Fruit fly (Drosophila melanogaster) whole organism, embryonic: ENCODE measurements around the gene GstO3.

ENCODE experiments used
- Bteb2 ChIP-seq: fragments of 200-800 bp; sonication (Bioruptor generic); optimal IDR thresholded peaks from 2 replicates; lab custom pipeline; 2016; ENCODE audit warnings: missing biosample characterization, missing genetic modification characterization
- CG10267 ChIP-seq: fragments of 200-800 bp; sonication (Bioruptor generic); optimal IDR thresholded peaks from 2 replicates; lab custom pipeline; 2018; ENCODE audit warnings: missing biosample characterization, mild to moderate bottlenecking, missing genetic modification characterization, moderate library complexity
- CG10321 ChIP-seq: fragments of 200-800 bp; sonication (Bioruptor generic); IDR thresholded peaks from 2 replicates; pipeline ENCODE4 v1.3.6; 2022; ENCODE audit warnings: missing biosample characterization, missing genetic modification characterization
- CG11398 ChIP-seq: fragments of 200-800 bp; sonication (Bioruptor generic); optimal IDR thresholded peaks from 2 replicates; lab custom pipeline; 2016; ENCODE audit warnings: missing biosample characterization, missing genetic modification characterization
- CG11456 ChIP-seq: fragments of 200-800 bp; sonication (Bioruptor generic); IDR thresholded peaks from 3 replicates; pipeline ENCODE4 v1.3.6; 2022; ENCODE audit warnings: missing biosample characterization, missing genetic modification characterization
- CG11504 ChIP-seq: fragments of 200-800 bp; sonication (Bioruptor generic); optimal IDR thresholded peaks from 3 replicates; lab custom pipeline; 2019; ENCODE audit warnings: missing biosample characterization, mild to moderate bottlenecking, missing genetic modification characterization, moderate library complexity
- CG12391 ChIP-seq: fragments of 200-800 bp; sonication (Bioruptor generic); optimal IDR thresholded peaks from 3 replicates; lab custom pipeline; 2018; ENCODE audit warnings: missing biosample characterization, mild to moderate bottlenecking, missing genetic modification characterization, moderate library complexity
- CG13296 ChIP-seq: fragments of 200-800 bp; sonication (Bioruptor generic); optimal IDR thresholded peaks from 3 replicates; lab custom pipeline; 2018; ENCODE audit warnings: missing biosample characterization, mild to moderate bottlenecking, missing genetic modification characterization
- CG13624 ChIP-seq: fragments of 200-800 bp; sonication (Bioruptor generic); optimal IDR thresholded peaks from 2 replicates; lab custom pipeline; 2016; ENCODE audit warnings: missing biosample characterization, missing genetic modification characterization
- CG13775 ChIP-seq: fragments of 200-800 bp; sonication (Bioruptor generic); optimal IDR thresholded peaks from 3 replicates; lab custom pipeline; 2017; ENCODE audit warnings: missing biosample characterization, mild to moderate bottlenecking, missing genetic modification characterization
- CG15073 ChIP-seq: fragments of 200-800 bp; sonication (Bioruptor generic); optimal IDR thresholded peaks from 2 replicates; lab custom pipeline; 2016; ENCODE audit warnings: missing biosample characterization, missing genetic modification characterization
- CG17829 ChIP-seq: fragments of 200-800 bp; optimal IDR thresholded peaks from 2 replicates; lab custom pipeline; 2019; ENCODE audit warnings: missing biosample characterization, mild to moderate bottlenecking, missing genetic modification characterization, moderate library complexity
- CG2712 ChIP-seq: fragments of 200-800 bp; optimal IDR thresholded peaks from 3 replicates; lab custom pipeline; 2019; ENCODE audit warnings: missing biosample characterization, mild to moderate bottlenecking, missing genetic modification characterization, moderate library complexity
- CG31388 ChIP-seq: fragments of 200-800 bp; sonication (Bioruptor generic); optimal IDR thresholded peaks from 2 replicates; lab custom pipeline; 2016; ENCODE audit warnings: missing biosample characterization, missing genetic modification characterization
- CG34422 ChIP-seq: fragments of 200-800 bp; sonication (Bioruptor generic); IDR thresholded peaks from 3 replicates; pipeline ENCODE4 v1.3.6; 2022; ENCODE audit warnings: missing biosample characterization, missing genetic modification characterization
- CG7357 ChIP-seq: fragments of 200-800 bp; sonication (Bioruptor generic); IDR thresholded peaks from 3 replicates; pipeline ENCODE4 v1.3.6; 2022; ENCODE audit warnings: missing biosample characterization, missing genetic modification characterization
- CG8281 ChIP-seq: fragments of 200-800 bp; sonication (Bioruptor generic); optimal IDR thresholded peaks from 2 replicates; lab custom pipeline; 2018; ENCODE audit warnings: missing biosample characterization, mild to moderate bottlenecking, missing genetic modification characterization, moderate library complexity
- CG8478 ChIP-seq: fragments of >200 bp; optimal IDR thresholded peaks from 2 replicates; lab custom pipeline; 2018
- CG8924 ChIP-seq: fragments of 200-800 bp; optimal IDR thresholded peaks from 3 replicates; lab custom pipeline; 2019; ENCODE audit warnings: missing biosample characterization, mild to moderate bottlenecking, missing genetic modification characterization, moderate library complexity
- CG8944 ChIP-seq: fragments of 200-800 bp; sonication (Bioruptor generic); optimal IDR thresholded peaks from 3 replicates; lab custom pipeline; 2016; ENCODE audit warnings: missing biosample characterization, missing genetic modification characterization
- CG9437 ChIP-seq: fragments of 200-800 bp; sonication (Bioruptor generic); optimal IDR thresholded peaks from 2 replicates; lab custom pipeline; 2018; ENCODE audit warnings: missing biosample characterization, mild to moderate bottlenecking, missing genetic modification characterization
- CkIIα-i1 ChIP-seq: fragments of 200-800 bp; sonication (Bioruptor generic); IDR thresholded peaks from 2 replicates; pipeline ENCODE4 v1.3.6; 2022; ENCODE audit warnings: missing biosample characterization, missing genetic modification characterization
- D19B ChIP-seq: fragments of 200-800 bp; sonication (Bioruptor generic); optimal IDR thresholded peaks from 2 replicates; lab custom pipeline; 2017; ENCODE audit warnings: missing biosample characterization, mild to moderate bottlenecking, missing genetic modification characterization
- Elba2 ChIP-seq: fragments of 200-800 bp; sonication (Bioruptor generic); optimal IDR thresholded peaks from 3 replicates; lab custom pipeline; 2016; ENCODE audit warnings: missing biosample characterization, missing genetic modification characterization
- Fer3 ChIP-seq: fragments of 200-800 bp; sonication (Bioruptor generic); optimal IDR thresholded peaks from 2 replicates; lab custom pipeline; 2018; ENCODE audit warnings: missing biosample characterization, mild to moderate bottlenecking, missing genetic modification characterization, moderate library complexity
- H2.0 ChIP-seq: fragments of 200-800 bp; sonication (Bioruptor generic); IDR thresholded peaks from 2 replicates; pipeline ENCODE4 v1.3.6; 2022; ENCODE audit warnings: missing biosample characterization, missing genetic modification characterization
- Hr51 ChIP-seq, 2 experiments: fragments of 200-800 bp; sonication (Bioruptor generic); optimal IDR thresholded peaks; 2 replicates in 1 of 2; 3 replicates in 1 of 2; lab custom pipeline; 2016 to 2018; ENCODE audit warnings: missing biosample characterization in 2 of 2, missing genetic modification characterization in 2 of 2, mild to moderate bottlenecking in 1 of 2, moderate library complexity in 1 of 2
- Med ChIP-seq: fragments of 200-800 bp; sonication (Bioruptor generic); peaks from one replicate; lab custom pipeline; 2016; ENCODE audit warnings: missing biosample characterization, missing genetic modification characterization, mild to moderate bottlenecking, inconsistent platforms, moderate library complexity
- NK7.1 ChIP-seq: fragments of 200-800 bp; sonication (Bioruptor generic); optimal IDR thresholded peaks from 3 replicates; lab custom pipeline; 2016; ENCODE audit warnings: missing biosample characterization, missing genetic modification characterization
- Poxn ChIP-seq: fragments of 200-800 bp; sonication (Bioruptor generic); IDR thresholded peaks from 2 replicates; pipeline ENCODE4 v1.3.6; 2022; ENCODE audit warnings: missing biosample characterization, missing genetic modification characterization
- Rx ChIP-seq: fragments of 200-800 bp; sonication (Bioruptor generic); IDR thresholded peaks from 2 replicates; pipeline ENCODE4 v1.3.6; 2022; ENCODE audit warnings: missing biosample characterization, missing genetic modification characterization
- Six4 ChIP-seq: fragments of 200-800 bp; sonication (Bioruptor generic); optimal IDR thresholded peaks from 2 replicates; lab custom pipeline; 2016; ENCODE audit warnings: missing biosample characterization, missing genetic modification characterization
- Sox102F ChIP-seq: fragments of 200-800 bp; sonication (Bioruptor generic); optimal IDR thresholded peaks from 2 replicates; lab custom pipeline; 2018; ENCODE audit warnings: missing biosample characterization, mild to moderate bottlenecking, missing genetic modification characterization, moderate library complexity
- Sry-δ ChIP-seq: fragments of 200-800 bp; sonication (Bioruptor generic); optimal IDR thresholded peaks from 2 replicates; lab custom pipeline; 2016; ENCODE audit warnings: missing biosample characterization, missing genetic modification characterization
- ab ChIP-seq: fragments of 200-800 bp; sonication (Bioruptor generic); optimal IDR thresholded peaks from 2 replicates; lab custom pipeline; 2016; ENCODE audit warnings: missing biosample characterization, missing genetic modification characterization
- bowl ChIP-seq: fragments of 200-800 bp; sonication (Bioruptor generic); IDR thresholded peaks from 2 replicates; pipeline ENCODE4 v1.3.6; 2022; ENCODE audit warnings: missing biosample characterization, missing genetic modification characterization
- bsh ChIP-seq, 2 experiments: fragments of 200-800 bp; sonication (Bioruptor generic); optimal IDR thresholded peaks; 2 replicates each; lab custom pipeline; 2017 to 2018; ENCODE audit warnings: mild to moderate bottlenecking in 2 of 2, missing biosample characterization in 2 of 2, missing genetic modification characterization in 2 of 2, moderate library complexity in 1 of 2
- caup ChIP-seq: fragments of 200-800 bp; sonication (Bioruptor generic); optimal IDR thresholded peaks from 3 replicates; lab custom pipeline; 2017; ENCODE audit warnings: missing biosample characterization, mild to moderate bottlenecking, missing genetic modification characterization, moderate library complexity; ENCODE audit not compliant: severe bottlenecking
- eve ChIP-seq, 2 experiments: fragments of >200 bp; optimal IDR thresholded peaks; 2 replicates each; lab custom pipeline; 2017; ENCODE audit warnings: missing biosample characterization in 2 of 2, missing genetic modification characterization in 2 of 2
- inv ChIP-seq: fragments of 200-800 bp; sonication (Bioruptor generic); IDR thresholded peaks from 2 replicates; pipeline ENCODE4 v1.3.6; 2022; ENCODE audit warnings: missing biosample characterization, missing genetic modification characterization; ENCODE audit not compliant: partially characterized antibody
- maf-S ChIP-seq: fragments of 200-800 bp; sonication (Bioruptor generic); optimal IDR thresholded peaks from 2 replicates; lab custom pipeline; 2016; ENCODE audit warnings: missing biosample characterization, missing genetic modification characterization
- nerfin-2 ChIP-seq: fragments of 200-800 bp; sonication (Bioruptor generic); IDR thresholded peaks from 2 replicates; pipeline ENCODE4 v1.3.6; 2022; ENCODE audit warnings: missing biosample characterization, missing genetic modification characterization; ENCODE audit not compliant: partially characterized antibody
- ranshi ChIP-seq: fragments of 200-800 bp; sonication (Bioruptor generic); IDR thresholded peaks from 2 replicates; pipeline ENCODE4 v1.3.6; 2022; ENCODE audit warnings: missing biosample characterization, missing genetic modification characterization
- sna ChIP-seq: fragments of 200-800 bp; sonication (Bioruptor generic); IDR thresholded peaks from 2 replicates; pipeline ENCODE4 v1.3.6; 2022; ENCODE audit warnings: missing biosample characterization, missing genetic modification characterization; ENCODE audit not compliant: partially characterized antibody
- so ChIP-seq: fragments of 200-800 bp; sonication (Bioruptor generic); IDR thresholded peaks from 3 replicates; pipeline ENCODE4 v1.3.6; 2022; ENCODE audit warnings: missing biosample characterization, missing genetic modification characterization
- tna ChIP-seq: fragments of 200-800 bp; sonication (Bioruptor generic); IDR thresholded peaks from 2 replicates; pipeline ENCODE4 v1.3.6; 2022; ENCODE audit warnings: missing biosample characterization, missing genetic modification characterization; ENCODE audit not compliant: partially characterized antibody
- usp ChIP-seq: fragments of >200 bp; optimal IDR thresholded peaks from 2 replicates; lab custom pipeline; 2017; ENCODE audit warnings: missing biosample characterization, missing genetic modification characterization
- vfl ChIP-seq: fragments of 200-800 bp; sonication (Bioruptor generic); optimal IDR thresholded peaks from 2 replicates; lab custom pipeline; 2016; ENCODE audit warnings: missing biosample characterization, missing genetic modification characterization
- vnd ChIP-seq: fragments of 200-800 bp; sonication (Bioruptor generic); IDR thresholded peaks from 3 replicates; pipeline ENCODE4 v1.3.6; 2022; ENCODE audit warnings: missing biosample characterization, missing genetic modification characterization; ENCODE audit not compliant: partially characterized antibody
- wor ChIP-seq: fragments of 200-800 bp; sonication (Bioruptor generic); IDR thresholded peaks from 2 replicates; pipeline ENCODE4 v1.3.6; 2022; ENCODE audit warnings: missing biosample characterization, missing genetic modification characterization

GstO3 gene

DNA sequence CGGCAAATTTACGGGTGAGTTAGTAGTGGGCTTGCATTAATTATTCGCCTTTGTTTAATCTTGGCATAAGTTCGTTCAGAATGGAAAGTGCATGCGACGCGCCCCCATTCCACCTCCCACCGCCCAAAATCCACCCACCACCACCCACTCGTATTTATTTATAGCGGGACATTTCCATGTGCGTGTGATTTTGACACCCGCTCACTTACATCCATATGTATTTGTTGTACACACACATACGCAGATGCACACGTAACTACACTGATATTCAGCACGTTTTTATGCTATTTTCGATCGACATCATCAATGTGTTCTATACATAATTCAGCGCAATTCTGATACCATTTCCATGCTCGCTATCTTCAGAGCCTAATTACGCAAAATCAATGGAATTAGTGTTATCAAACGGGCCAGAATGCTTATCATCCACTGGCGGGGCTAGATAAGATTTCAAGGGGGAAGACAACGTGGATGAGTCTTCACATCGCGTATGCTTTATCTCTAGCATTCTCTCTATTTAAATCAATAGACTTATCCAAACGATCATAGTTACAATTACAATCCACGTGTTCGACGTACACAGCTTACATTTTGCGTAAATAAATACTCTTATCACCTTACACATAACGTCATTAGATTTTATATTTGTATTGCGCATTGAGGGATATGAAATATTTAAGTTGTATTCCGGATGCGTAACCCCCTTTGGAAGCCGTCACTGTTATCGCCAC lies 7.2 kb downstream of the GstO3 start (continued):
- peak; percentile 22 for TF ChIP-seq CG2712 (tag; lab: Kevin White, UChicago)
- TF ChIP-seq CG8281 (tag; lab: Kevin White, UChicago) = no peak
- no peak for TF ChIP-seq wor (GFP tag; lab: Robert Waterston, UW)
- no peak for TF ChIP-seq usp (GFP tag; lab: Kevin White, UChicago)
- TF ChIP-seq CG8924 (tag; lab: Kevin White, UChicago) = peak; percentile 11
- TF ChIP-seq sna (GFP tag; lab: Robert Waterston, UW) = no peak
- no peak for TF ChIP-seq CkIIα-i1 (GFP tag; lab: Robert Waterston, UW)
- peak; percentile 24 for TF ChIP-seq CG10267 (tag; lab: Kevin White, UChicago)
- peak; percentile 72 for TF ChIP-seq CG13624 (GFP tag; lab: Kevin White, UChicago)
- TF ChIP-seq CG11504 = no peak
- TF ChIP-seq tna (GFP tag; lab: Robert Waterston, UW) = no peak
- TF ChIP-seq CG15073 (GFP tag; lab: Kevin White, UChicago) = no peak
- TF ChIP-seq CG34422 (GFP tag; lab: Robert Waterston, UW) = no peak
- TF ChIP-seq Med (GFP tag; lab: Kevin White, UChicago) = peak; percentile 87
- TF ChIP-seq CG8478 = no peak
- TF ChIP-seq CG31388 (GFP tag; lab: Kevin White, UChicago) = no peak
- peak; percentile 32; the same call in 1 of the 3 replicates for TF ChIP-seq so (GFP tag; lab: Robert Waterston, UW)
- no peak for TF ChIP-seq vnd
- TF ChIP-seq bowl (GFP tag; lab: Robert Waterston, UW) = no peak
- TF ChIP-seq CG9437 (GFP tag; lab: Kevin White, UChicago) = peak; percentile 19
- peak; percentile 33 for TF ChIP-seq CG12391 (tag; lab: Kevin White, UChicago)
- TF ChIP-seq Sox102F (GFP tag; lab: Kevin White, UChicago) = peak; percentile 22
- no peak for TF ChIP-seq ranshi
- peak; percentile 1 for TF ChIP-seq maf-S
- no peak for TF ChIP-seq CG10321 (GFP tag; lab: Robert Waterston, UW)
- no peak for TF ChIP-seq Six4 (GFP tag; lab: Kevin White, UChicago)
- no peak for TF ChIP-seq nerfin-2
- no peak for TF ChIP-seq CG17829 (tag; lab: Kevin White, UChicago)
- TF ChIP-seq caup (GFP tag; lab: Kevin White, UChicago) = peak; percentile 22
- TF ChIP-seq CG13296 (GFP tag; lab: Kevin White, UChicago) = peak; percentile 58
- peak; percentile 54 for TF ChIP-seq D19B (GFP tag; lab: Kevin White, UChicago)
- TF ChIP-seq Sry-δ (GFP tag; lab: Kevin White, UChicago) = no peak
- TF ChIP-seq CG8944 (GFP tag; lab: Kevin White, UChicago) = no peak
- TF ChIP-seq Elba2 (GFP tag; lab: Kevin White, UChicago) = no peak
- TF ChIP-seq Fer3 = peak; percentile 28
- no peak for TF ChIP-seq Poxn (GFP tag; lab: Robert Waterston, UW)
- TF ChIP-seq Bteb2 (GFP tag; lab: Kevin White, UChicago) = no peak
- TF ChIP-seq Hr51 (GFP tag; optimal IDR thresholded peaks at IDR 0.05; lab: Kevin White, UChicago) = peak in 1 of 2 experiments; percentile 49
- TF ChIP-seq ab (GFP tag; lab: Kevin White, UChicago) = no peak
- TF ChIP-seq CG11398 = no peak
- TF ChIP-seq CG11456 (GFP tag; lab: Robert Waterston, UW) = no peak
- no peak for TF ChIP-seq bsh (GFP tag; optimal IDR thresholded peaks at IDR 0.05; lab: Kevin White, UChicago)
- no peak for TF ChIP-seq vfl
- TF ChIP-seq Rx (GFP tag; lab: Robert Waterston, UW) = no peak
- TF ChIP-seq eve (GFP tag; optimal IDR thresholded peaks at IDR 0.05; lab: Kevin White, UChicago) = no peak
- TF ChIP-seq H2.0 (GFP tag; lab: Robert Waterston, UW) = no peak
- peak; percentile 29 for TF ChIP-seq CG13775 (GFP tag; lab: Kevin White, UChicago)
- no peak for TF ChIP-seq inv
- no peak for TF ChIP-seq CG7357 (GFP tag; lab: Robert Waterston, UW)
- TF ChIP-seq NK7.1 (GFP tag; lab: Kevin White, UChicago) = no peak
